Worm (Caenorhabditis elegans) whole organism, early embryonic: ENCODE data around the gene M05D6.2.

Experiments used
- F13C5.2 ChIP-seq: sonication (generic microtip); optimal IDR thresholded peaks from 2 replicates; lab custom pipeline; 2017; ENCODE audit warnings: mild to moderate bottlenecking, missing genetic modification characterization, inconsistent platforms, missing compliant biosample characterization
- aly-1 ChIP-seq: sonication (generic microtip); optimal IDR thresholded peaks from 2 replicates; lab custom pipeline; 2016; ENCODE audit warnings: missing genetic modification characterization, missing compliant biosample characterization
- ama-1 ChIP-seq: fragments of 150-350 bp; optimal IDR thresholded peaks from 2 replicates; lab custom pipeline; 2014
- ceh-13 ChIP-seq: fragments of 200-800 bp; sonication (Bioruptor generic); optimal IDR thresholded peaks from 2 replicates; lab custom pipeline; 2018; ENCODE audit warnings: mild to moderate bottlenecking, missing genetic modification characterization, missing compliant biosample characterization
- flt-1 ChIP-seq: fragments of 200-800 bp; sonication (Bioruptor generic); IDR thresholded peaks from 2 replicates; pipeline ENCODE4 v1.3.6; 2022; ENCODE audit warnings: missing genetic modification characterization, missing compliant biosample characterization
- hmg-4 ChIP-seq: fragments of 200-800 bp; sonication (Bioruptor generic); optimal IDR thresholded peaks from 2 replicates; lab custom pipeline; 2018; ENCODE audit warnings: mild to moderate bottlenecking, missing genetic modification characterization, missing compliant biosample characterization
- hnd-1 ChIP-seq: sonication (generic microtip); optimal IDR thresholded peaks from 2 replicates; lab custom pipeline; 2016; ENCODE audit warnings: missing genetic modification characterization, missing compliant biosample characterization
- pes-1 ChIP-seq: fragments of 200-800 bp; sonication (Bioruptor generic); IDR thresholded peaks from 2 replicates; pipeline ENCODE4 v1.3.6; 2022; ENCODE audit warnings: missing genetic modification reagents, missing genetic modification characterization, missing compliant biosample characterization
- sea-1 ChIP-seq: fragments of 200-800 bp; sonication (Bioruptor generic); conservative IDR thresholded peaks from 2 replicates; pipeline ENCODE4 v1.3.6; 2022; ENCODE audit warnings: missing genetic modification characterization, missing compliant biosample characterization
- tbx-37 ChIP-seq: fragments of 200-800 bp; sonication (Bioruptor generic); conservative IDR thresholded peaks from 2 replicates; pipeline ENCODE4 v1.3.6; 2022; ENCODE audit warnings: missing genetic modification reagents, missing genetic modification characterization, missing compliant biosample characterization
- tra-4 ChIP-seq: sonication (generic microtip); optimal IDR thresholded peaks from 2 replicates; lab custom pipeline; 2017; ENCODE audit warnings: missing genetic modification characterization, missing compliant biosample characterization

- TF ChIP-seq hnd-1: no peak
- no peak for TF ChIP-seq tra-4 (tag; lab: Kevin White, UChicago)
- TF ChIP-seq pes-1 (GFP tag; lab: Robert Waterston, UW): no peak
- no peak for TF ChIP-seq sea-1 (GFP tag; lab: Robert Waterston, UW)
- TF ChIP-seq ceh-13 (GFP tag; lab: Kevin White, UChicago): no peak
- no peak for TF ChIP-seq ama-1
- TF ChIP-seq F13C5.2: no peak
- no peak for TF ChIP-seq flt-1 (GFP tag; lab: Robert Waterston, UW)
- TF ChIP-seq aly-1 (tag; lab: Kevin White, UChicago): no peak
- TF ChIP-seq tbx-37 (GFP tag; lab: Robert Waterston, UW): no peak
- no peak for TF ChIP-seq hmg-4 (GFP tag; lab: Kevin White, UChicago)
These were observed 36.0 kb upstream of the M05D6.2 start, which contains the start of gene acp-2 for ce11 chrII:8431954-8432353.
